Worm (Caenorhabditis elegans): ENCODE data around the gene C07E3.4.

The C07E3.4 gene

DNA sequence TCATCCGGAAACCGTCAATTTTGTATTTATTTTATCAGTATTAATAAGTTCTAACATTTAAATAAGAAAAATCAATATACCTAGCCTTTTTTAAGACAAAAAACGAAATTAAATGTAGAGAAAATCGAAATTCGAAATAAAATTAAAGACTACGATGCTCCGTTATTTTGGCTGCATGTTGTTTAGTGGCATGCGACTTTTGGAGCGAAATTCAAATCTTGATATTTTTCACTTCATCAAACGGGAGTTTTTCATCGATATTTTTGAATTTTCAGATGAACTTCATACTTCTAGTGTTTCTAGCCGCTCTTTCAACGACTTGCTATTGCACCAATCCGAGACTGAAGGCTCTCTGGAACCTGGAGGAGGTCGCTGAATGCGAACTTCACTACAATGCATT, 10.1 kb upstream of the C07E3.4 start, which contains the start of gene C07E3.9:
TSS of gene C07E3.9 (plus strand) at position 270 of the 400 bp plus-strand sequence.
- TF ChIP-seq sma-9 (GFP tag; optimal IDR thresholded peaks at IDR 0.05) (no peak), sma-9 (tag; optimal IDR thresholded peaks at IDR 0.05) (no peak), lin-11 (tag; optimal IDR thresholded peaks at IDR 0.05) (no peak), aly-2 (tag; optimal IDR thresholded peaks at IDR 0.05) (no peak), nhr-12 (tag; optimal IDR thresholded peaks at IDR 0.05) (no peak), sma-3 (GFP tag; optimal IDR thresholded peaks at IDR 0.05) (no peak), gmeb-1 (tag; optimal IDR thresholded peaks at IDR 0.05) (peak; percentile 91), nhr-129 (tag; optimal IDR thresholded peaks at IDR 0.05) (peak; percentile 50), lsy-2 (tag; optimal IDR thresholded peaks at IDR 0.05) (peak; percentile 4 to 72), blmp-1 (tag; optimal IDR thresholded peaks at IDR 0.05; ENCODE audit: insufficient read depth) (no peak), lin-13 (GFP tag; optimal IDR thresholded peaks at IDR 0.05) (no peak), mbf-1 (tag; optimal IDR thresholded peaks at IDR 0.05) (no peak), C34F6.9 (tag; optimal IDR thresholded peaks at IDR 0.05) (peak; percentile 56), nhr-237 (tag; optimal IDR thresholded peaks at IDR 0.05) (no peak), ztf-1 (GFP tag; conservative IDR thresholded peaks at IDR 0.05) (no peak), peb-1 (tag; optimal IDR thresholded peaks at IDR 0.05) (no peak), R02D3.7 (tag; optimal IDR thresholded peaks at IDR 0.05) (peak; percentile 8), unc-39 (tag; optimal IDR thresholded peaks at IDR 0.05) (no peak), ceh-82 (tag; optimal IDR thresholded peaks at IDR 0.05) (no peak), skn-1 (tag; optimal IDR thresholded peaks at IDR 0.05) (peak; percentile 9), ztf-11 (tag; optimal IDR thresholded peaks at IDR 0.05) (no peak), Y55F3AM.14 (GFP tag; optimal IDR thresholded peaks at IDR 0.05) (no peak), zag-1 (tag; optimal IDR thresholded peaks at IDR 0.05) (no peak), ZK546.5 (tag; optimal IDR thresholded peaks at IDR 0.05) (no peak), crh-2 (tag; optimal IDR thresholded peaks at IDR 0.05) (no peak), nhr-6 (tag; optimal IDR thresholded peaks at IDR 0.05) (no peak), nhr-11 (tag; optimal IDR thresholded peaks at IDR 0.05) (no peak), nhr-21 (tag; optimal IDR thresholded peaks at IDR 0.05) (no peak), unc-55 (GFP tag; optimal IDR thresholded peaks at IDR 0.05) (peak; percentile 74), alr-1 (tag; optimal IDR thresholded peaks at IDR 0.05) (no peak)

DNA sequence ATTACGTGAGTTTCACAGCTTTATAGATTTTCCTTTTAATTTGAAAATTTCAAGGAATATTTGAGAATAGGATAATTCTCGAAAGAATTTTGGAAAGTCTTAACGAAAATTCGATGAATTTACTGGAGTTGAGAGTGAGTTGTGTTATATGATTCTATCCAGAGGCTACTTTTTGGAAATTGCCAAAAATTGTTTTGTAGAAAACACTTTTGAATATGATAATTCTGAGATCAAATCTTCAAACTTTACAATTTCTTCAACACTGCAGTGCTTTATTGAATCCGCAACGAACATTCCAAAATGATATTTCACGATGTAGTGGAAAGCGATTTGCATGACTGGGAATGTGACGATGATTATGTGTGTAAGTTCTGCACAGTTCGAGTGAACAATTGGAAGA, 8.6 kb upstream of the C07E3.4 start, which contains the start of gene C07E3.8:
TSS of gene C07E3.8 (plus strand) at position 301 of the 400 bp plus-strand sequence.
- TF ChIP-seq nhr-10 (tag; optimal IDR thresholded peaks at IDR 0.05) (no peak), sma-9 (GFP tag; optimal IDR thresholded peaks at IDR 0.05) (no peak), sma-9 (tag; optimal IDR thresholded peaks at IDR 0.05) (no peak), elt-1 (tag; optimal IDR thresholded peaks at IDR 0.05) (no peak), F13H6.1 (tag; optimal IDR thresholded peaks at IDR 0.05) (no peak), lsy-2 (tag; optimal IDR thresholded peaks at IDR 0.05) (no peak), ama-1 (optimal IDR thresholded peaks at IDR 0.05) (no peak), ztf-1 (GFP tag; conservative IDR thresholded peaks at IDR 0.05) (no peak)

DNA sequence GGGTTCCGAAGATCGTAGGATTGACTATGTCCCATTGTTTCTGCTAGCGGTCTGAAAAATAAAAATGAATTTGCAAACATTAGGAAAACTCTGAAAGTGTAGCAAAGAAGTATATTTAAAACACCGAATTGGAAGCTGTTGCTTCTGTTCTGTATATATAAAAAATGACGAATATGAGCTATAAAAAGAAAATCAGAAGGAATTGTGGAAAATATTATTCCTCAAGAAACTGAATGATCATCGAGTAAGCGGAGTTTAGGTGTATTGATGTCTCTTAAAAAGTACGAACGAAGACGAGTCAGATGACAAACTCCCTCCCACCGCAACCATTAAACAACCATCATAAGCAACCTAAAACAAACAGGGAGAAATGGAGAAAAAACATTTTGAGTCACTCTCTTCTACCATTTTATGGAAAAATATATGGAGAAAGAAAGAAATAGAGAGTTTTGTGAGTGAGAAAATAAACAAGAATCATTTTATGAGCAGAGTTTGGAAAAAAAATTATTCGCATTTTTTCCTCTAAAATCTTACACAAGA, 3.0 kb upstream of the C07E3.4 start, which contains the start of gene C07E3.3:
TSS of gene C07E3.3 (minus strand) at position 51 of the 540 bp plus-strand sequence.
- TF ChIP-seq R02D3.7 (tag; optimal IDR thresholded peaks at IDR 0.05) (no peak), dmd-4 (tag; optimal IDR thresholded peaks at IDR 0.05) (no peak)

ce11 chrII:10367202-10367601, 6.6 kb downstream of the C07E3.4 start, which contains the start of gene ceh-57:
ceh-57 (minus strand) TSS chrII:10367296.
- TF ChIP-seq ztf-1 (GFP tag; conservative IDR thresholded peaks at IDR 0.05) = no peak
- no peak for TF ChIP-seq gmeb-1 (tag; optimal IDR thresholded peaks at IDR 0.05)
- TF ChIP-seq zag-1 (tag; optimal IDR thresholded peaks at IDR 0.05) = no peak
- no peak for TF ChIP-seq mdl-1 (tag; optimal IDR thresholded peaks at IDR 0.05)
- no peak for TF ChIP-seq mab-5 (tag; optimal IDR thresholded peaks at IDR 0.05)
- TF ChIP-seq egl-27 (tag; optimal IDR thresholded peaks at IDR 0.05) = no peak
- TF ChIP-seq ztf-11 (tag; optimal IDR thresholded peaks at IDR 0.05) = no peak
- TF ChIP-seq R02D3.7 (tag; optimal IDR thresholded peaks at IDR 0.05) = no peak
- TF ChIP-seq nhr-6 (tag; optimal IDR thresholded peaks at IDR 0.05) = no peak
- no peak for TF ChIP-seq snpc-4 (tag; optimal IDR thresholded peaks at IDR 0.05)
- no peak for TF ChIP-seq lin-11 (tag; optimal IDR thresholded peaks at IDR 0.05)
- no peak for TF ChIP-seq nhr-10 (tag; optimal IDR thresholded peaks at IDR 0.05)
- no peak for TF ChIP-seq ceh-16 (tag; optimal IDR thresholded peaks at IDR 0.05)
- TF ChIP-seq fos-1 (tag; optimal IDR thresholded peaks at IDR 0.05) = no peak
- TF ChIP-seq elt-1 (tag; optimal IDR thresholded peaks at IDR 0.05) = no peak
